Worm (Caenorhabditis elegans) whole organism, L3 larva: Measurements from ENCODE around the gene ZK792.12.

ENCODE experiments used
- ZK546.5 ChIP-seq: sonication (generic microtip); optimal IDR thresholded peaks from 2 replicates; lab custom pipeline; 2017; ENCODE audit warnings: missing biosample characterization, missing genetic modification characterization
- aly-2 ChIP-seq: fragments of 150-350 bp; optimal IDR thresholded peaks from 2 replicates; lab custom pipeline; 2014; ENCODE audit warnings: missing biosample characterization, missing genetic modification characterization
- ceh-16 ChIP-seq: sonication (generic microtip); optimal IDR thresholded peaks from 2 replicates; lab custom pipeline; 2017; ENCODE audit warnings: missing biosample characterization, missing genetic modification characterization
- ceh-28 ChIP-seq: fragments of 150-350 bp; optimal IDR thresholded peaks from 2 replicates; lab custom pipeline; 2014; ENCODE audit warnings: missing biosample characterization, missing genetic modification reagents, missing genetic modification characterization
- ceh-82 ChIP-seq: fragments of 150-350 bp; optimal IDR thresholded peaks from 2 replicates; lab custom pipeline; 2014; ENCODE audit warnings: missing biosample characterization, missing genetic modification characterization
- egl-27 ChIP-seq: sonication (generic microtip); optimal IDR thresholded peaks from 4 replicates; lab custom pipeline; 2017; ENCODE audit warnings: missing biosample characterization, missing genetic modification reagents, missing genetic modification characterization
- egl-5 ChIP-seq: fragments of 150-350 bp; optimal IDR thresholded peaks from 2 replicates; lab custom pipeline; 2017; ENCODE audit warnings: missing biosample characterization, missing genetic modification reagents, missing genetic modification characterization, inconsistent platforms
- elt-1 ChIP-seq: fragments of 150-350 bp; optimal IDR thresholded peaks from 2 replicates; lab custom pipeline; 2014; ENCODE audit warnings: missing biosample characterization, missing genetic modification characterization
- elt-2 ChIP-seq: sonication (generic microtip); optimal IDR thresholded peaks from 2 replicates; lab custom pipeline; 2016; ENCODE audit warnings: missing genetic modification reagents, mild to moderate bottlenecking, missing genetic modification characterization, missing compliant biosample characterization
- elt-3 ChIP-seq, 3 experiments: fragments of 150-350 bp in 1 of 3; sonication (generic microtip) in 2 of 3; optimal IDR thresholded peaks; 2 replicates in 2 of 3; 4 replicates in 1 of 3; lab custom pipeline; 2014 to 2017; ENCODE audit warnings: missing biosample characterization in 3 of 3, missing genetic modification characterization in 3 of 3
- eor-1 ChIP-seq, 2 experiments: fragments of 150-350 bp; optimal IDR thresholded peaks; 2 replicates each; lab custom pipeline; 2014 to 2018; ENCODE audit warnings: missing biosample characterization in 2 of 2, missing genetic modification characterization in 2 of 2
- fkh-10 ChIP-seq: sonication (generic microtip); optimal IDR thresholded peaks from 2 replicates; lab custom pipeline; 2017; ENCODE audit warnings: missing biosample characterization, missing genetic modification reagents, missing genetic modification characterization
- hmg-11 ChIP-seq: sonication (generic microtip); optimal IDR thresholded peaks from 2 replicates; lab custom pipeline; 2016; ENCODE audit warnings: missing genetic modification characterization, missing compliant biosample characterization
- lin-39 ChIP-seq: fragments of 150-350 bp; optimal IDR thresholded peaks from 2 replicates; lab custom pipeline; 2018; ENCODE audit warnings: missing biosample characterization, missing genetic modification reagents, missing genetic modification characterization
- lsy-12 ChIP-seq: sonication (generic microtip); optimal IDR thresholded peaks from 2 replicates; lab custom pipeline; 2016; ENCODE audit warnings: mild to moderate bottlenecking, missing genetic modification characterization, missing compliant biosample characterization
- nfya-1 ChIP-seq: sonication (generic microtip); optimal IDR thresholded peaks from 2 replicates; lab custom pipeline; 2017; ENCODE audit warnings: missing genetic modification characterization, mild to moderate bottlenecking, missing compliant biosample characterization, antibody characterized with exemption, moderate library complexity; ENCODE audit not compliant: insufficient read depth
- nhr-11 ChIP-seq: fragments of 150-350 bp; optimal IDR thresholded peaks from 2 replicates; lab custom pipeline; 2014; ENCODE audit warnings: missing biosample characterization, missing genetic modification characterization
- nhr-237 ChIP-seq: fragments of 150-350 bp; optimal IDR thresholded peaks from 2 replicates; lab custom pipeline; 2014; ENCODE audit warnings: missing biosample characterization, missing genetic modification characterization
- nhr-25 ChIP-seq: sonication (generic microtip); optimal IDR thresholded peaks from 2 replicates; lab custom pipeline; 2017; ENCODE audit warnings: missing biosample characterization, missing genetic modification characterization
- nhr-67 ChIP-seq: fragments of 150-350 bp; optimal IDR thresholded peaks from 2 replicates; lab custom pipeline; 2014; ENCODE audit warnings: missing biosample characterization, missing genetic modification characterization
- nhr-76 ChIP-seq: fragments of 150-350 bp; sonication (generic microtip); optimal IDR thresholded peaks from 5 replicates; lab custom pipeline; 2014; ENCODE audit warnings: missing biosample characterization, missing genetic modification characterization
- pha-4 ChIP-seq: fragments of 150-350 bp; optimal IDR thresholded peaks from 2 replicates; lab custom pipeline; 2014; ENCODE audit warnings: missing biosample characterization, missing genetic modification reagents, missing genetic modification characterization
- pqm-1 ChIP-seq: fragments of 150-350 bp; optimal IDR thresholded peaks from 2 replicates; lab custom pipeline; 2017; ENCODE audit warnings: missing biosample characterization, missing genetic modification characterization, inconsistent platforms
- unc-39 ChIP-seq: sonication (generic microtip); optimal IDR thresholded peaks from 4 replicates; lab custom pipeline; 2017; ENCODE audit warnings: missing biosample characterization, missing genetic modification characterization
- unc-62 ChIP-seq: fragments of 150-350 bp; sonication (generic microtip); optimal IDR thresholded peaks from 4 replicates; lab custom pipeline; 2014; ENCODE audit warnings: missing biosample characterization, missing genetic modification reagents, missing genetic modification characterization
- zag-1 ChIP-seq: fragments of 150-350 bp; optimal IDR thresholded peaks from 2 replicates; lab custom pipeline; 2014; ENCODE audit warnings: missing biosample characterization, missing genetic modification characterization

The ZK792.12 gene

ce11 chrIV:11710331-11710730, 16.7 kb downstream of the ZK792.12 start:
- no peak for TF ChIP-seq lin-39
- peak; percentile 79 for TF ChIP-seq egl-5 (tag; lab: Kevin White, UChicago)
- TF ChIP-seq nhr-67 (tag; lab: Kevin White, UChicago) = no peak
- peak; percentile 6 for TF ChIP-seq nfya-1
- TF ChIP-seq nhr-11 (tag; lab: Kevin White, UChicago) = peak; percentile 1

ce11 chrIV:11713289-11713688, 19.7 kb downstream of the ZK792.12 start:
- TF ChIP-seq elt-2 (tag; lab: Kevin White, UChicago) (no peak), lin-39 (peak; percentile 51), unc-62 (GFP tag; lab: Kevin White, UChicago) (peak; percentile 9)

- TF ChIP-seq ceh-82 (tag; lab: Kevin White, UChicago) = no peak
- no peak for TF ChIP-seq eor-1 (tag; optimal IDR thresholded peaks at IDR 0.05; lab: Kevin White, UChicago)
- TF ChIP-seq egl-5 (tag; lab: Kevin White, UChicago) = no peak
- TF ChIP-seq ZK546.5 (tag; lab: Kevin White, UChicago) = no peak
- no peak for TF ChIP-seq pqm-1
- no peak for TF ChIP-seq unc-39 (tag; lab: Kevin White, UChicago)
- no peak for TF ChIP-seq elt-1 (tag; lab: Kevin White, UChicago)
- no peak for TF ChIP-seq aly-2 (tag; lab: Kevin White, UChicago)
- TF ChIP-seq pha-4 = no peak
- TF ChIP-seq ceh-28 (tag; lab: Kevin White, UChicago) = no peak
- no peak for TF ChIP-seq nhr-237 (tag; lab: Kevin White, UChicago)
- TF ChIP-seq ceh-16 (tag; lab: Kevin White, UChicago) = no peak
- no peak for TF ChIP-seq unc-62 (GFP tag; lab: Kevin White, UChicago)
- TF ChIP-seq, all 47 proteins: peak for 0
Observed at ce11 chrIV:11714739-11715138, 21.1 kb downstream of the ZK792.12 start, which contains the start of gene magi-1. Gene magi-1, plus strand, starts transcription at chrIV:11715039.

ce11 chrIV:11716414-11716813, 22.8 kb downstream of the ZK792.12 start:
- peak; percentile 70 for TF ChIP-seq egl-5 (tag; lab: Kevin White, UChicago)
- no peak for TF ChIP-seq elt-3 (tag; optimal IDR thresholded peaks at IDR 0.05; lab: Kevin White, UChicago)

ce11 chrIV:11717094-11717876, 23.7 kb downstream of the ZK792.12 start:
- TF ChIP-seq fkh-10 (GFP tag; lab: Kevin White, UChicago) (peak; percentile 18), nhr-25 (tag; lab: Kevin White, UChicago) (peak; percentile 20), hmg-11 (tag; lab: Kevin White, UChicago) (peak; percentile 19), lsy-12 (tag; lab: Kevin White, UChicago) (no peak)

- no peak for TF ChIP-seq fkh-10 (GFP tag; lab: Kevin White, UChicago)
- no peak for TF ChIP-seq egl-27
- TF ChIP-seq eor-1 (tag; optimal IDR thresholded peaks at IDR 0.05; lab: Kevin White, UChicago) = no peak
- peak; percentile 8 for TF ChIP-seq nhr-25 (tag; lab: Kevin White, UChicago)
- TF ChIP-seq lin-39 = no peak
- TF ChIP-seq nhr-76 (tag; lab: Kevin White, UChicago) = no peak
Observed at ce11 chrIV:11718653-11719052, 25.1 kb downstream of the ZK792.12 start.

ce11 chrIV:11721878-11722277, 28.3 kb downstream of the ZK792.12 start:
- peak; percentile 2 for TF ChIP-seq pha-4
- peak; percentile 16 for TF ChIP-seq pqm-1
- TF ChIP-seq zag-1 (tag; lab: Kevin White, UChicago) = no peak
- peak; percentile 65 for TF ChIP-seq elt-2 (tag; lab: Kevin White, UChicago)
- TF ChIP-seq nhr-11 (tag; lab: Kevin White, UChicago) = no peak
- TF ChIP-seq ceh-82 (tag; lab: Kevin White, UChicago) = no peak
